Fruit fly (Drosophila melanogaster) whole organism, adult: Measurements from ENCODE around the gene CG17931.

ENCODE experiments used
- cnc ChIP-seq, 2 experiments: fragments of >200 bp; optimal IDR thresholded peaks; 2 replicates each; lab custom pipeline; 2017
- tj ChIP-seq: fragments of 200-800 bp; sonication (Bioruptor generic); optimal IDR thresholded peaks from 3 replicates; lab custom pipeline; 2017; ENCODE audit warnings: missing biosample characterization, mild to moderate bottlenecking, missing genetic modification characterization, moderate library complexity

DNA sequence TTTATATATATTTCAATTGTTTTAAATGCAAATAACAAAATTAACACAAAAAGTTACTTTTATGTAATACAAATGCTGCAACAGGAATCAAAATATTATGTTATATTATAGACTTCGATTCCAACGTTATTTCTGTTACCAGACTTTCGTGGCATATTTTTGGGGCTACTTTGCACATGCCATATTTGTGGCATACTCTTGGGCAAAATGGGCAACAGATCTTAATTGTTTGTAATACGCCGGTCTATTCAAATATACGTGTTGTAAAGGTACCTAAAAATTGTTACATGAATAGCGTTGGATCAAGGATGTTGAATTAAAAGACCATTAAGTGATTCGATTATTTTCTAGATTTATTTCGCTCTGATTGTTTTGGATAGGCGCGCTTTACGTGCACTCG is 14.8 kb upstream of the CG17931 start:
- TF ChIP-seq tj (GFP tag; lab: Kevin White, UChicago) (no peak), cnc (optimal IDR thresholded peaks at IDR 0.05; lab: Kevin White, UChicago) (no peak)
